Worm (Caenorhabditis elegans): ENCODE results near the gene pes-1.

pes-1 gene

DNA sequence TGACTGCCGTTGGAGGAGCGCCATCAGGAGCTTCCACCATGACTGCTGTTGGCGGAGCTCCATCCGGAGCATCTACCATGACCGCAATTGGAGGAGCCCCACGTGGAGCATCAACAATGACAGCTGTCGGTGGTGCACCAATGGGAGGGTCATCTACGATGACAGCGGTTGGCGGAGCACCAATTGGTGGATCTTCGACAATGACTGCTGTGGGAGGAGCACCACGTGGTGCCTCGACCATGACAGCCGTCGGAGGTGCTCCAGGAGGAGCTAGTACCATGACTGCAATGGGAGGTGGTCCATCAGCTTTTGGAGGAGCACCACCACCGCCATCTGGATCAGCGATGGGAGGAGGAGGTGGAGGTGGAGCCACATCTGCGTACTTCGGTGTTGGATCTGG lies 14.5 kb downstream of the pes-1 start, which contains the start of gene T28H11.7:
Gene T28H11.7 (minus strand): TSS at position 101 of the 400 bp plus-strand sequence.
- peak; percentile 49; the same call in 1 of the 2 replicates for TF ChIP-seq egrh-3 (GFP tag; IDR thresholded peaks at IDR 0.05)

DNA sequence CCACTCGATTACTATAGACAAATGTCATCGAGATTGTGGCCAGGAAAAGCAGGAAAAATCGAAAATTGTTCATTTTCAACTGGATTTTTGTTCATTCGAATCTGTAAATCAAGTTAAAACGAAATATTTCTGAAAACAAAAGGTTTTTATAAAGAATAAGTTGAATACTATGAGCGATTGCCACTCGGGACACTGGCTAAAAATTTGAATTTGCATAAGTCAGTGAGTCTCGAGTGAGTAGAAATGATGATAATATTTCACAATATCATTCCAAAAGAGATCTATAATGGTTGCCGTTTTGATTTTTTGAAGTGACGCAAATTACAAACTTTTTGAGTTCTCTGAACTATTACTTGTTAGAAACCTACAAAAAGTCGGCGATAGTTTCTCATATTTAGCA lies 18.0 kb downstream of the pes-1 start, which contains the start of gene T28H11.8:
Gene T28H11.8 (minus strand): TSS at position 101 of the 400 bp plus-strand sequence.
- TF ChIP-seq F22D6.2 (tag; optimal IDR thresholded peaks at IDR 0.05), result no peak
- TF ChIP-seq nhr-80 (tag; optimal IDR thresholded peaks at IDR 0.05), result no peak
- TF ChIP-seq ceh-27 (GFP tag; optimal IDR thresholded peaks at IDR 0.05), result no peak
- TF ChIP-seq D2030.7 (GFP tag; IDR thresholded peaks at IDR 0.05), result no peak
- TF ChIP-seq him-1 (tag; optimal IDR thresholded peaks at IDR 0.05), result no peak
- TF ChIP-seq egl-18 (GFP tag; IDR thresholded peaks at IDR 0.05), result no peak
- TF ChIP-seq lin-40 (tag; optimal IDR thresholded peaks at IDR 0.05), result no peak
- TF ChIP-seq ztf-6 (GFP tag; IDR thresholded peaks at IDR 0.05), result no peak
- no peak for TF ChIP-seq lsl-1 (GFP tag; optimal IDR thresholded peaks at IDR 0.05)

DNA sequence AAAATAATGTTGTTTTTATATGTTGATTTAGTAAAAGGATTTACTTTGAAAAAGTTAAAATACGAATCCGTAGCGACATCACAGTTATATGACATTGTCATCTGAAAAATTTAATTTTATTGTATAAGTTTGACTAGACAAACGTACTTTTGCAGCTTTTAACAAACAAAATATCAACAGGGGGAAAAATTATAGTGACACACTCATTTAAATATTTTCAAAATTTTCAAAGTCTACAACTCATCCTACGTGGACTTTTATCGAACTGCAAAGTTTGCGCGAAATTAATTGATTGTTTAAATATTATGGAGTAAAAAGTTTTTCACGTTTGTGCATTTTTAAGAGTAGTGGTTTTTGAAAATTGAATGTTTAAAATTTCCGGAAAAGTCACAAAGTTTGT lies 23.1 kb downstream of the pes-1 start, which contains the start of gene C09B9.85:
Gene C09B9.85 (minus strand): TSS at position 101 of the 400 bp plus-strand sequence.
- TF ChIP-seq F57C9.4 (tag; optimal IDR thresholded peaks at IDR 0.05), result no peak
- TF ChIP-seq madf-6 (GFP tag; IDR thresholded peaks at IDR 0.05), result no peak
- no peak for TF ChIP-seq hlh-12 (tag; optimal IDR thresholded peaks at IDR 0.05)
- no peak for TF ChIP-seq ztf-28 (GFP tag; IDR thresholded peaks at IDR 0.05)
- no peak for TF ChIP-seq F52B5.7 (tag; optimal IDR thresholded peaks at IDR 0.05)
- TF ChIP-seq F33H1.4 (GFP tag; IDR thresholded peaks at IDR 0.05), result no peak
- no peak for TF ChIP-seq nfya-1 (tag; optimal IDR thresholded peaks at IDR 0.05; ENCODE audit: borderline replicate concordance, insufficient read depth)
- no peak for TF ChIP-seq B0035.1 (tag; optimal IDR thresholded peaks at IDR 0.05)
- no peak for TF ChIP-seq lag-1 (GFP tag; IDR thresholded peaks at IDR 0.05)
- TF ChIP-seq Y95B8A.8 (GFP tag; IDR thresholded peaks at IDR 0.05), result no peak
- TF ChIP-seq lin-54 (GFP tag; optimal IDR thresholded peaks at IDR 0.05), result no peak
- TF ChIP-seq F37B4.10 (GFP tag; IDR thresholded peaks at IDR 0.05), result no peak
- no peak for TF ChIP-seq aptf-3 (GFP tag; IDR thresholded peaks at IDR 0.05)

DNA sequence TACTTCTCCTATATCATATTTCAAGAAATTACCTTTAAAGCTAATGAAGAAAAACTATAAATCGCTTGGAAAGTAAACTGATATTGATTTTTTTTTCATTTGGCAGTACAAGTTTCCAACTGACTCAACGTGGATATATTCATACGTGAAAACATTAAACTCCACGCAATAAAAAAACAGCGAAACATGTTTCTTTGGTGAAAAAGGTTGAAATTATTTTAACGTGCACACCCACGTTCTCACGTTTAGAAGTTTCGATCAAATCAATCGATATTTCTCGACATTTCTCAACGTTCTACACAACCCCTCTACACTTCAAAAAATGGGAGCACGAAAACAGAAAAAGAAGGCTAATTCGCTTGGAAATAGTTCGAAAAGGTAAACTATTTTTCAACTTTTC lies 26.4 kb downstream of the pes-1 start, which contains the start of the genes best-6 and C09B9.2:
Gene best-6 (minus strand): TSS at position 101 of the 400 bp plus-strand sequence.
Gene C09B9.2 (plus strand): TSS at position 314 of the 400 bp plus-strand sequence.
- TF ChIP-seq lin-40 (tag; optimal IDR thresholded peaks at IDR 0.05), result no peak

DNA sequence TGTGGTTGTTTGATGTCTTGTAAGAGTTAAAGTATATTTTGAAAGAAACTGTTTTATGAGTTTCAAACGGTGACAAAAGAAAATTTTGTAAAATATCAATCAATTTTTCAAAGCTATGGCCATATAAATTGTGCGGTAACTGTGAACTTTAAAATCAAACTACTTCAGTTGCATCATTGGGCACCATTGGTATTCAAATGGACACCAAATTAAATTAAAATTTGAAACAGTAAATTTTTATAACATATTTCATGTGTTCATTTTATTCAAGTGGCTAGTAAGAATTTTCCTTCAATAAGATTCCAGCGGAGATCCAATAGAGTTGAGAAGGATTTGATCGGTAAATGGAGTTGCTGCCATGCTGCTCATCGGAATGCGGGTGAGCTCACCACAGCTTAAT lies 28.8 kb downstream of the pes-1 start:
- TF ChIP-seq lsl-1 (GFP tag; optimal IDR thresholded peaks at IDR 0.05), result no peak
- no peak for TF ChIP-seq lag-1 (GFP tag; IDR thresholded peaks at IDR 0.05)
- TF ChIP-seq hmg-1.2 (GFP tag; IDR thresholded peaks at IDR 0.05), result no peak
- no peak for TF ChIP-seq sdz-38 (tag; optimal IDR thresholded peaks at IDR 0.05)
- no peak for TF ChIP-seq Y56A3A.18 (GFP tag; IDR thresholded peaks at IDR 0.05)
- TF ChIP-seq atf-7 (tag; optimal IDR thresholded peaks at IDR 0.05), result no peak
- no peak for TF ChIP-seq snpc-4 (GFP tag; optimal IDR thresholded peaks at IDR 0.05)
- no peak for TF ChIP-seq snpc-4 (tag; optimal IDR thresholded peaks at IDR 0.05)
- no peak for TF ChIP-seq snpc-1.1 (tag; optimal IDR thresholded peaks at IDR 0.05; ENCODE audit: insufficient read depth)
- no peak for TF ChIP-seq zim-3 (tag; optimal IDR thresholded peaks at IDR 0.05)
- TF ChIP-seq aptf-2 (GFP tag; conservative IDR thresholded peaks at IDR 0.05), result no peak
- no peak for TF ChIP-seq mel-28 (tag; optimal IDR thresholded peaks at IDR 0.05; ENCODE audit: borderline replicate concordance)
- no peak for TF ChIP-seq unc-62 (GFP tag; optimal IDR thresholded peaks at IDR 0.05)
- no peak for TF ChIP-seq F39B2.1 (GFP tag; IDR thresholded peaks at IDR 0.05)
